Worm (Caenorhabditis elegans) whole organism, L2 larva: ENCODE measurements around the gene str-143.

Source experiments
- ceh-16 ChIP-seq: fragments of 150-350 bp; optimal IDR thresholded peaks from 2 replicates; lab custom pipeline; 2014; ENCODE audit warnings: missing biosample characterization, missing genetic modification characterization
- ceh-82 ChIP-seq: fragments of 150-350 bp; optimal IDR thresholded peaks from 2 replicates; lab custom pipeline; 2014; ENCODE audit warnings: missing biosample characterization, missing genetic modification characterization
- lin-39 ChIP-seq: fragments of 150-350 bp; optimal IDR thresholded peaks from 2 replicates; lab custom pipeline; 2014; ENCODE audit warnings: missing biosample characterization, missing genetic modification reagents, missing genetic modification characterization
- mdl-1 ChIP-seq, 2 experiments: fragments of 150-350 bp in 1 of 2; sonication (generic microtip) in 1 of 2; optimal IDR thresholded peaks; 2 replicates each; lab custom pipeline; 2017; ENCODE audit warnings: missing biosample characterization in 2 of 2, missing genetic modification characterization in 2 of 2
- nhr-10 ChIP-seq: sonication (generic microtip); optimal IDR thresholded peaks from 2 replicates; lab custom pipeline; 2017; ENCODE audit warnings: missing biosample characterization, missing genetic modification characterization
- nhr-11 ChIP-seq: fragments of 150-350 bp; optimal IDR thresholded peaks from 2 replicates; lab custom pipeline; 2014; ENCODE audit warnings: missing biosample characterization, missing genetic modification characterization
- nhr-237 ChIP-seq: fragments of 150-350 bp; optimal IDR thresholded peaks from 2 replicates; lab custom pipeline; 2014; ENCODE audit warnings: missing biosample characterization, missing genetic modification characterization
- nhr-25 ChIP-seq: fragments of 150-350 bp; sonication (generic microtip); optimal IDR thresholded peaks from 3 replicates; lab custom pipeline; 2014; ENCODE audit warnings: missing biosample characterization, missing genetic modification characterization
- nhr-77 ChIP-seq: fragments of 150-350 bp; optimal IDR thresholded peaks from 2 replicates; lab custom pipeline; 2014; ENCODE audit warnings: missing biosample characterization, missing genetic modification characterization
- snpc-4 ChIP-seq: fragments of 150-350 bp; optimal IDR thresholded peaks from 2 replicates; lab custom pipeline; 2014; ENCODE audit warnings: missing biosample characterization, missing genetic modification characterization
- unc-55 ChIP-seq: fragments of 150-350 bp; sonication (generic microtip); optimal IDR thresholded peaks from 3 replicates; lab custom pipeline; 2014; ENCODE audit warnings: missing biosample characterization, missing genetic modification reagents, missing genetic modification characterization

DNA sequence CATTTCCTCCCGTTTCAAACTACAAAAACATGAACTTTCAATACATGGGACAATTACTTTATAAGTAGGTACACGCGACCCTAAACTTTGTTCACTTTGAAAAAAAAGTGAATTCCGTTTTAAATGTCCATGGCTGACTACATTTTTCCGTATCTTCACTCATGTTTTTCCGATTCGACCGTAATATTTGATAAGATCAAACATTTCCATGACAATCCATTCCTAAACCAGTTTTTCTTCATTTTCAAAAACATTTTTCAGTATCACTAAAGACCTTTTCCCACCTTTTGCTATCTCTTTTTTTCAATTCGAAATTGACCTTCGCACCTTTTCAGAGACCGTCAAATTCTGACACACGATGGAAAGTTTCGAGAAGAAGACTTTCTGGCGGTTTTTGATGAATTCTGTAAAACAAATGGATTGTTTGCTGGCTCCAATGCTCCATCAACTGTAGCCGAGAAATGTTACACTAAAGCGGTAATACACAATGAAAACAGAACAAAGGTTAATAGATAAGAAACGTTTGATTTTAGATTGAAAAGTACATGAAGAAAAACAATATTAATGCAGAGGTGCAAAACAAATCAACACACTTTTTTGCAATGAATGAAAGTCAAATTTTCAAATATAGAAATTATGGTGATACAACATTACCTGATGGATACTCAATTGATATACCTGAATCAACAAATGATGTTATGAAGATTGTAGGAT lies 42.0 kb downstream of the str-143 start:
- TF ChIP-seq mdl-1 (tag; optimal IDR thresholded peaks at IDR 0.05; lab: Kevin White, UChicago) (no peak), snpc-4 (tag; lab: Kevin White, UChicago) (no peak), nhr-11 (tag; lab: Kevin White, UChicago) (no peak), lin-39 (no peak), ceh-82 (tag; lab: Kevin White, UChicago) (no peak), nhr-237 (no peak), ceh-16 (tag; lab: Kevin White, UChicago) (no peak), nhr-25 (tag; lab: Kevin White, UChicago) (peak; percentile 56), nhr-77 (tag; lab: Kevin White, UChicago) (no peak), unc-55 (GFP tag; lab: Kevin White, UChicago) (no peak), nhr-10 (no peak)
